Fruit fly (Drosophila melanogaster) whole organism, embryonic: Measurements from ENCODE around the gene CG10803.

Experiments used
- CG10209 ChIP-seq: fragments of 200-800 bp; sonication (Bioruptor generic); optimal IDR thresholded peaks from 3 replicates; lab custom pipeline; 2017; ENCODE audit warnings: missing biosample characterization, mild to moderate bottlenecking, missing genetic modification characterization, missing genetic modification reagents
- CG10267 ChIP-seq: fragments of 200-800 bp; sonication (Bioruptor generic); optimal IDR thresholded peaks from 2 replicates; lab custom pipeline; 2018; ENCODE audit warnings: missing biosample characterization, mild to moderate bottlenecking, missing genetic modification characterization, moderate library complexity
- CG10366 ChIP-seq: fragments of 200-800 bp; sonication (Bioruptor generic); IDR thresholded peaks from 2 replicates; pipeline ENCODE4 v1.3.6; 2022; ENCODE audit warnings: missing biosample characterization, missing genetic modification characterization
- CG10959 ChIP-seq: fragments of 200-800 bp; sonication (Bioruptor generic); IDR thresholded peaks from 2 replicates; pipeline ENCODE4 v1.3.6; 2022; ENCODE audit warnings: missing biosample characterization, missing genetic modification characterization
- CG11723 ChIP-seq: fragments of 200-800 bp; sonication (Bioruptor generic); optimal IDR thresholded peaks from 2 replicates; lab custom pipeline; 2017; ENCODE audit warnings: missing biosample characterization, mild to moderate bottlenecking, missing genetic modification characterization
- CG12942 ChIP-seq: fragments of 200-800 bp; sonication (Bioruptor generic); optimal IDR thresholded peaks from 3 replicates; lab custom pipeline; 2016; ENCODE audit warnings: missing biosample characterization, missing genetic modification characterization
- CG13424 ChIP-seq: fragments of 200-800 bp; sonication (Bioruptor generic); optimal IDR thresholded peaks from 2 replicates; lab custom pipeline; 2019; ENCODE audit warnings: missing biosample characterization, mild to moderate bottlenecking, missing genetic modification characterization, moderate library complexity
- CG14441 ChIP-seq: fragments of 200-800 bp; sonication (Bioruptor generic); IDR thresholded peaks from 2 replicates; pipeline ENCODE4 v1.3.6; 2022; ENCODE audit warnings: missing biosample characterization, missing genetic modification characterization
- CG14667 ChIP-seq: fragments of 200-800 bp; sonication (Bioruptor generic); IDR thresholded peaks from 2 replicates; pipeline ENCODE4 v1.3.6; 2022; ENCODE audit warnings: missing biosample characterization, missing genetic modification characterization
- CG18011 ChIP-seq: fragments of 200-800 bp; sonication (Bioruptor generic); optimal IDR thresholded peaks from 2 replicates; lab custom pipeline; 2017; ENCODE audit warnings: missing biosample characterization, missing genetic modification characterization, mild to moderate bottlenecking, moderate library complexity, missing genotype
- CG18599 ChIP-seq: fragments of 200-800 bp; sonication (Bioruptor generic); optimal IDR thresholded peaks from 3 replicates; lab custom pipeline; 2017; ENCODE audit warnings: missing biosample characterization, missing genetic modification characterization, mild to moderate bottlenecking, moderate library complexity, missing genetic modification reagents
- CG18619 ChIP-seq: fragments of 200-800 bp; sonication (Bioruptor generic); optimal IDR thresholded peaks from 3 replicates; lab custom pipeline; 2017; ENCODE audit warnings: missing biosample characterization, mild to moderate bottlenecking, missing genetic modification characterization
- CG30403 ChIP-seq: fragments of 200-800 bp; sonication (Bioruptor generic); optimal IDR thresholded peaks from 3 replicates; lab custom pipeline; 2016; ENCODE audit warnings: missing biosample characterization, missing genetic modification characterization
- CG32767 ChIP-seq: fragments of 200-800 bp; sonication (Bioruptor generic); IDR thresholded peaks from 2 replicates; pipeline ENCODE4 v1.3.6; 2022; ENCODE audit warnings: missing biosample characterization, missing genetic modification characterization
- CG5953 ChIP-seq: fragments of 200-800 bp; sonication (Bioruptor generic); IDR thresholded peaks from 2 replicates; pipeline ENCODE4 v1.3.6; 2022; ENCODE audit warnings: missing biosample characterization, missing genetic modification characterization
- CG6654 ChIP-seq: fragments of 200-800 bp; sonication (Bioruptor generic); optimal IDR thresholded peaks from 2 replicates; lab custom pipeline; 2017; ENCODE audit warnings: missing biosample characterization, mild to moderate bottlenecking, missing genetic modification characterization
- CG6813 ChIP-seq: fragments of 200-800 bp; sonication (Bioruptor generic); optimal IDR thresholded peaks from 2 replicates; lab custom pipeline; 2017; ENCODE audit warnings: missing biosample characterization, missing genetic modification characterization, mild to moderate bottlenecking, moderate library complexity, missing genetic modification reagents
- CG7556 ChIP-seq: fragments of 200-800 bp; sonication (Bioruptor generic); optimal IDR thresholded peaks from 2 replicates; lab custom pipeline; 2017; ENCODE audit warnings: missing biosample characterization, mild to moderate bottlenecking, missing genetic modification characterization
- CG9817 ChIP-seq: fragments of 200-800 bp; sonication (Bioruptor generic); optimal IDR thresholded peaks from 2 replicates; lab custom pipeline; 2018; ENCODE audit warnings: missing biosample characterization, mild to moderate bottlenecking, missing genetic modification characterization, moderate library complexity
- CoRest ChIP-seq: fragments of 200-800 bp; sonication (Bioruptor generic); optimal IDR thresholded peaks from 3 replicates; lab custom pipeline; 2018; ENCODE audit warnings: missing biosample characterization, mild to moderate bottlenecking, missing genetic modification characterization, moderate library complexity
- D ChIP-seq, 2 experiments: fragments of 200-800 bp in 1 of 2; fragments of >200 bp in 1 of 2; sonication (Bioruptor generic) in 1 of 2; optimal IDR thresholded peaks; 2 replicates in 1 of 2; 3 replicates in 1 of 2; lab custom pipeline; 2017; ENCODE audit warnings: mild to moderate bottlenecking in 1 of 2, missing biosample characterization in 1 of 2, missing genetic modification characterization in 1 of 2, missing genetic modification reagents in 1 of 2
- Eip74EF ChIP-seq, 2 experiments: fragments of 200-800 bp in 1 of 2; fragments of >200 bp in 1 of 2; sonication (Bioruptor generic) in 1 of 2; optimal IDR thresholded peaks; 2 replicates each; lab custom pipeline; 2017 to 2019; ENCODE audit warnings: missing biosample characterization in 2 of 2, missing genetic modification characterization in 2 of 2, mild to moderate bottlenecking in 1 of 2, moderate library complexity in 1 of 2
- Fer1 ChIP-seq: fragments of 200-800 bp; sonication (Bioruptor generic); optimal IDR thresholded peaks from 2 replicates; lab custom pipeline; 2017; ENCODE audit warnings: missing biosample characterization, mild to moderate bottlenecking, missing genetic modification characterization
- Sox100B ChIP-seq: fragments of 200-800 bp; sonication (Bioruptor generic); optimal IDR thresholded peaks from 3 replicates; lab custom pipeline; 2018; ENCODE audit warnings: missing biosample characterization, mild to moderate bottlenecking, missing genetic modification characterization
- Spps ChIP-seq: fragments of 200-800 bp; sonication (Bioruptor generic); optimal IDR thresholded peaks from 2 replicates; lab custom pipeline; 2018; ENCODE audit warnings: missing biosample characterization, mild to moderate bottlenecking, missing genetic modification characterization
- Xbp1 ChIP-seq: fragments of 200-800 bp; sonication (Bioruptor generic); optimal IDR thresholded peaks from 3 replicates; lab custom pipeline; 2016; ENCODE audit warnings: missing biosample characterization, mild to moderate bottlenecking, missing genetic modification characterization
- Xrp1 ChIP-seq: fragments of 200-800 bp; sonication (Bioruptor generic); IDR thresholded peaks from 2 replicates; pipeline ENCODE4 v1.3.6; 2022; ENCODE audit warnings: missing biosample characterization, missing genetic modification characterization
- bcd ChIP-seq: fragments of 200-800 bp; sonication (Bioruptor generic); optimal IDR thresholded peaks from 2 replicates; lab custom pipeline; 2017; ENCODE audit warnings: missing biosample characterization, mild to moderate bottlenecking, missing genetic modification characterization
- cad ChIP-seq: fragments of >200 bp; optimal IDR thresholded peaks from 2 replicates; lab custom pipeline; 2017; ENCODE audit warnings: missing biosample characterization, missing genetic modification characterization
- dmrt11E ChIP-seq: fragments of 200-800 bp; sonication (Bioruptor generic); optimal IDR thresholded peaks from 3 replicates; lab custom pipeline; 2018; ENCODE audit warnings: missing biosample characterization, mild to moderate bottlenecking, missing genetic modification characterization, moderate library complexity
- esg ChIP-seq: fragments of 200-800 bp; sonication (Bioruptor generic); conservative IDR thresholded peaks from 2 replicates; pipeline ENCODE4 v1.3.6; 2022; ENCODE audit warnings: missing biosample characterization, missing genetic modification characterization
- ewg ChIP-seq: fragments of 200-800 bp; sonication (Bioruptor generic); optimal IDR thresholded peaks from 3 replicates; lab custom pipeline; 2017; ENCODE audit warnings: mild to moderate bottlenecking, missing biosample characterization, missing genetic modification reagents, missing genetic modification characterization
- fd96Cb ChIP-seq: fragments of 200-800 bp; sonication (Bioruptor generic); optimal IDR thresholded peaks from 2 replicates; lab custom pipeline; 2018; ENCODE audit warnings: missing biosample characterization, mild to moderate bottlenecking, missing genetic modification characterization, moderate library complexity
- ftz-f1 ChIP-seq: fragments of 200-800 bp; sonication (Bioruptor generic); optimal IDR thresholded peaks from 2 replicates; lab custom pipeline; 2016; ENCODE audit warnings: missing biosample characterization, missing genetic modification characterization
- gem ChIP-seq: fragments of 200-800 bp; sonication (Bioruptor generic); optimal IDR thresholded peaks from 2 replicates; lab custom pipeline; 2019; ENCODE audit warnings: missing biosample characterization, mild to moderate bottlenecking, missing genetic modification characterization, moderate library complexity
- ham ChIP-seq: fragments of 200-800 bp; sonication (Bioruptor generic); IDR thresholded peaks from 2 replicates; pipeline ENCODE4 v1.3.6; 2022; ENCODE audit warnings: missing biosample characterization, missing genetic modification characterization
- jigr1 ChIP-seq: fragments of 200-800 bp; sonication (Bioruptor generic); IDR thresholded peaks from 3 replicates; pipeline ENCODE4 v1.3.6; 2022; ENCODE audit warnings: missing biosample characterization, missing genetic modification characterization
- klu ChIP-seq: fragments of 200-800 bp; sonication (Bioruptor generic); IDR thresholded peaks from 2 replicates; pipeline ENCODE4 v1.3.6; 2022; ENCODE audit warnings: missing biosample characterization, missing genetic modification characterization
- lab ChIP-seq: fragments of 200-800 bp; sonication (Bioruptor generic); optimal IDR thresholded peaks from 3 replicates; lab custom pipeline; 2017; ENCODE audit warnings: missing biosample characterization, missing genetic modification characterization, mild to moderate bottlenecking, moderate library complexity, missing genetic modification reagents
- lola ChIP-seq, 3 experiments: fragments of >200 bp in 2 of 3; fragments of 200-800 bp in 1 of 3; sonication (Bioruptor generic) in 1 of 3; optimal IDR thresholded peaks; 2 replicates each; lab custom pipeline; 2017 to 2019; ENCODE audit warnings: missing biosample characterization in 3 of 3, missing genetic modification characterization in 3 of 3, mild to moderate bottlenecking in 1 of 3, moderate library complexity in 1 of 3
- nau ChIP-seq: fragments of 200-800 bp; sonication (Bioruptor generic); optimal IDR thresholded peaks from 3 replicates; lab custom pipeline; 2017; ENCODE audit warnings: missing biosample characterization, mild to moderate bottlenecking, missing genetic modification characterization, missing genetic modification reagents
- nerfin-2 ChIP-seq: fragments of 200-800 bp; sonication (Bioruptor generic); IDR thresholded peaks from 2 replicates; pipeline ENCODE4 v1.3.6; 2022; ENCODE audit warnings: missing biosample characterization, missing genetic modification characterization; ENCODE audit not compliant: partially characterized antibody
- phol ChIP-seq: fragments of 200-800 bp; sonication (Bioruptor generic); optimal IDR thresholded peaks from 3 replicates; lab custom pipeline; 2018; ENCODE audit warnings: missing biosample characterization, mild to moderate bottlenecking, missing genetic modification characterization, moderate library complexity
- salm ChIP-seq: fragments of 200-800 bp; sonication (Bioruptor generic); optimal IDR thresholded peaks from 2 replicates; lab custom pipeline; 2018; ENCODE audit warnings: missing biosample characterization, mild to moderate bottlenecking, missing genetic modification characterization
- sc ChIP-seq, 3 experiments: fragments of >200 bp in 2 of 3; fragments of 200-800 bp in 1 of 3; sonication (Bioruptor generic) in 1 of 3; optimal IDR thresholded peaks; 2 replicates in 2 of 3; 3 replicates in 1 of 3; lab custom pipeline; 2017; ENCODE audit warnings: mild to moderate bottlenecking in 1 of 3, missing biosample characterization in 1 of 3, missing genetic modification characterization in 1 of 3, missing genetic modification reagents in 1 of 3
- seq ChIP-seq: fragments of 200-800 bp; sonication (Bioruptor generic); IDR thresholded peaks from 2 replicates; pipeline ENCODE4 v1.3.6; 2022; ENCODE audit warnings: missing biosample characterization, missing genetic modification characterization
- stwl ChIP-seq: fragments of 200-800 bp; sonication (Bioruptor generic); optimal IDR thresholded peaks from 3 replicates; lab custom pipeline; 2018; ENCODE audit warnings: missing biosample characterization, mild to moderate bottlenecking, missing genetic modification characterization, moderate library complexity

Gene CG10803

DNA sequence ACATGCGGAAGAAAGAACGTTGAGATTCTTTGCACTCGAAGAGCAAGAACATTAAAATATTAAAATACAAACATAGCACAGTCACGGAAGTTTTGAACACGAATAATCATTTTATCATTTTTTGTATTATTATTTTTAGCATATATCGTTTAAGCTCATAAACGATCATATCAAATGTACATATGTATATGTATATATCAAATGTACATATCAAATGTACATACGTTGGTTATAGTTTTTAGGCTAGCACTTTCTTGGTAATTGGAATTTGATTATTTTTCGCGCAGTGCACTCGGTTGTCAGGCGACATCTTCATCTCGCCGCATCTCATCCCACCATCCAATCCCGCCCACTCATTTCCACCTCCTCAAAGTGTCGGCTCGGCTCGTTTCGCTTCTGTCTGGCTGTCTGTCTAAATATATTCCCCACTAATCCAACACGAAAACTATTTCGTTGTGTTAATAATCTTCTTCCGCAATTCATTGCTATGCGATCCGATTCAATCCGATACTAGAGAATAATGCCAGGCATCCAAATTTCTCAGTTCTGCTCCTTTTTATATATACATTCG lies 29.9 kb upstream of the CG10803 start (continued):
- TF ChIP-seq CG11723 (GFP tag; lab: Kevin White, UChicago) (peak; percentile 3), phol (tag; lab: Kevin White, UChicago) (peak; percentile 76), CoRest (peak; percentile 75), ewg (GFP tag; lab: Kevin White, UChicago) (peak; percentile 41), ham (GFP tag; lab: Robert Waterston, UW) (no peak), CG14667 (GFP tag; lab: Robert Waterston, UW) (0 out of 2 replicates have a peak, but pooled peaks have one; percentile 11), Spps (peak; percentile 17), CG14441 (GFP tag; lab: Robert Waterston, UW) (peak; percentile 45; the same call in 1 of the 2 replicates), nau (GFP tag; lab: Kevin White, UChicago) (peak; percentile 42), bcd (peak; percentile 43), CG10267 (tag; lab: Kevin White, UChicago) (peak; percentile 36), CG7556 (GFP tag; lab: Kevin White, UChicago) (peak; percentile 29), dmrt11E (tag; lab: Kevin White, UChicago) (peak; percentile 12), esg (peak; percentile 54), fd96Cb (peak; percentile 58), Fer1 (GFP tag; lab: Kevin White, UChicago) (peak; percentile 14), gem (tag; lab: Kevin White, UChicago) (peak; percentile 77), CG13424 (peak; percentile 66), CG32767 (GFP tag; lab: Robert Waterston, UW) (0 out of 2 replicates have a peak, but pooled peaks have one; percentile 12), CG18619 (peak; percentile 10), CG18599 (GFP tag; lab: Kevin White, UChicago) (peak; percentile 27), jigr1 (no peak), CG10366 (GFP tag; lab: Robert Waterston, UW) (peak; percentile 14; the same call in 1 of the 2 replicates), CG6654 (GFP tag; lab: Kevin White, UChicago) (peak; percentile 37), CG12942 (peak; percentile 5), Eip74EF (GFP tag; optimal IDR thresholded peaks at IDR 0.05; lab: Kevin White, UChicago) (peak in 1 of 2 experiments; percentile 37), D (optimal IDR thresholded peaks at IDR 0.05; lab: Kevin White, UChicago) (no peak), D (GFP tag; optimal IDR thresholded peaks at IDR 0.05; lab: Kevin White, UChicago) (peak; percentile 45), Sox100B (GFP tag; lab: Kevin White, UChicago) (peak; percentile 58), Xbp1 (peak; percentile 28), CG10959 (no peak), CG18011 (GFP tag; lab: Kevin White, UChicago) (no peak), seq (GFP tag; lab: Robert Waterston, UW) (peak; percentile 46), klu (no peak), stwl (tag; lab: Kevin White, UChicago) (no peak), CG30403 (peak; percentile 34), lab (GFP tag; lab: Kevin White, UChicago) (peak; percentile 51), nerfin-2 (no peak), CG5953 (0 out of 2 replicates have a peak, but pooled peaks have one; percentile 13), salm (tag; lab: Kevin White, UChicago) (peak; percentile 0), cad (no peak), lola (GFP tag; optimal IDR thresholded peaks at IDR 0.05; lab: Kevin White, UChicago) (peak in 1 of 3 experiments; percentile 39), CG6813 (GFP tag; lab: Kevin White, UChicago) (peak; percentile 24), ftz-f1 (GFP tag; lab: Kevin White, UChicago) (no peak), Xrp1 (peak; percentile 29; the same call in 1 of the 2 replicates), CG9817 (tag; lab: Kevin White, UChicago) (peak; percentile 9), sc (optimal IDR thresholded peaks at IDR 0.05; lab: Kevin White, UChicago) (no peak), sc (GFP tag; optimal IDR thresholded peaks at IDR 0.05; lab: Kevin White, UChicago) (peak; percentile 21), CG10209 (GFP tag; lab: Kevin White, UChicago) (peak; percentile 45)
